Worm (Caenorhabditis elegans) whole organism, late embryonic: ENCODE data around the gene ubxn-3.
A peak's percentile ranks its signal among the peaks of the same experiment; 100 is the strongest.

Experiments
- C38D4.7 ChIP-seq: fragments of 200-800 bp; sonication (Bioruptor generic); optimal IDR thresholded peaks from 2 replicates; lab custom pipeline; 2018; ENCODE audit warnings: mild to moderate bottlenecking, missing genetic modification characterization, moderate library complexity, missing compliant biosample characterization
- F13H6.1 ChIP-seq: sonication (generic microtip); optimal IDR thresholded peaks from 2 replicates; lab custom pipeline; 2016; ENCODE audit warnings: missing genetic modification characterization, missing compliant biosample characterization
- K02D7.2 ChIP-seq: sonication (generic microtip); optimal IDR thresholded peaks from 2 replicates; lab custom pipeline; 2017; ENCODE audit warnings: mild to moderate bottlenecking, missing genetic modification characterization, missing compliant biosample characterization
- K09A11.1 ChIP-seq: sonication (generic microtip); optimal IDR thresholded peaks from 2 replicates; lab custom pipeline; 2017; ENCODE audit warnings: antibody characterized with exemption, mild to moderate bottlenecking, missing genetic modification characterization, missing compliant biosample characterization; ENCODE audit not compliant: insufficient read depth
- Y22D7AL.16 ChIP-seq: sonication (generic microtip); optimal IDR thresholded peaks from 2 replicates; lab custom pipeline; 2016; ENCODE audit warnings: missing genetic modification characterization, missing compliant biosample characterization
- ahr-1 ChIP-seq: sonication (generic microtip); optimal IDR thresholded peaks from 2 replicates; lab custom pipeline; 2016; ENCODE audit warnings: missing genetic modification characterization, missing compliant biosample characterization
- ama-1 ChIP-seq: fragments of 150-350 bp; optimal IDR thresholded peaks from 2 replicates; lab custom pipeline; 2014
- ceh-18 ChIP-seq: sonication (generic microtip); optimal IDR thresholded peaks from 2 replicates; lab custom pipeline; 2016; ENCODE audit warnings: missing genetic modification characterization, missing compliant biosample characterization
- ceh-19 ChIP-seq: fragments of 200-800 bp; sonication (Bioruptor generic); optimal IDR thresholded peaks from 2 replicates; lab custom pipeline; 2018; ENCODE audit warnings: mild to moderate bottlenecking, missing genetic modification characterization, missing compliant biosample characterization
- ceh-2 ChIP-seq: sonication (generic microtip); optimal IDR thresholded peaks from 2 replicates; lab custom pipeline; 2016; ENCODE audit warnings: missing genotype, missing genetic modification characterization, missing compliant biosample characterization
- ceh-22 ChIP-seq: sonication (generic microtip); optimal IDR thresholded peaks from 2 replicates; lab custom pipeline; 2017; ENCODE audit warnings: missing biosample characterization, missing genetic modification characterization
- ceh-30 ChIP-seq: fragments of 150-350 bp; optimal IDR thresholded peaks from 2 replicates; lab custom pipeline; 2014; ENCODE audit warnings: missing biosample characterization, missing genetic modification characterization
- ceh-31 ChIP-seq: sonication (generic microtip); optimal IDR thresholded peaks from 2 replicates; lab custom pipeline; 2016; ENCODE audit warnings: missing genetic modification characterization, missing compliant biosample characterization
- ceh-34 ChIP-seq: sonication (generic microtip); optimal IDR thresholded peaks from 2 replicates; lab custom pipeline; 2016; ENCODE audit warnings: mild to moderate bottlenecking, missing genetic modification characterization, missing compliant biosample characterization
- ceh-45 ChIP-seq: fragments of 200-800 bp; sonication (Bioruptor generic); IDR thresholded peaks from 2 replicates; pipeline ENCODE4 v1.3.6; 2022; ENCODE audit warnings: missing genetic modification reagents, missing genetic modification characterization, missing compliant biosample characterization
- ceh-9 ChIP-seq: sonication (generic microtip); optimal IDR thresholded peaks from 2 replicates; lab custom pipeline; 2016; ENCODE audit warnings: mild to moderate bottlenecking, missing genetic modification characterization, inconsistent platforms, missing compliant biosample characterization
- dmd-4 ChIP-seq: sonication (generic microtip); optimal IDR thresholded peaks from 2 replicates; lab custom pipeline; 2016; ENCODE audit warnings: borderline replicate concordance, missing genetic modification characterization, missing compliant biosample characterization
- dve-1 ChIP-seq: sonication (generic microtip); optimal IDR thresholded peaks from 2 replicates; lab custom pipeline; 2017; ENCODE audit warnings: antibody characterized with exemption, mild to moderate bottlenecking, missing genetic modification characterization, missing compliant biosample characterization
- ets-4 ChIP-seq: sonication (generic microtip); optimal IDR thresholded peaks from 2 replicates; lab custom pipeline; 2016; ENCODE audit warnings: missing genetic modification characterization, missing compliant biosample characterization
- eyg-1 ChIP-seq: sonication (generic microtip); optimal IDR thresholded peaks from 2 replicates; lab custom pipeline; 2016; ENCODE audit warnings: missing genotype, missing genetic modification characterization, missing compliant biosample characterization
- fax-1 ChIP-seq: sonication (generic microtip); optimal IDR thresholded peaks from 2 replicates; lab custom pipeline; 2016; ENCODE audit warnings: missing genotype, missing genetic modification characterization, missing compliant biosample characterization
- fkh-10 ChIP-seq: fragments of 150-350 bp; optimal IDR thresholded peaks from 2 replicates; lab custom pipeline; 2014; ENCODE audit warnings: missing biosample characterization, missing genetic modification reagents, missing genetic modification characterization
- hlh-13 ChIP-seq: fragments of 200-800 bp; sonication (Bioruptor generic); optimal IDR thresholded peaks from 2 replicates; lab custom pipeline; 2018; ENCODE audit warnings: mild to moderate bottlenecking, missing genetic modification characterization, missing compliant biosample characterization
- hlh-30 ChIP-seq: sonication (generic microtip); optimal IDR thresholded peaks from 2 replicates; lab custom pipeline; 2017; ENCODE audit warnings: antibody characterized with exemption, missing genetic modification characterization, missing compliant biosample characterization; ENCODE audit not compliant: insufficient read depth
- lim-6 ChIP-seq: sonication (generic microtip); optimal IDR thresholded peaks from 2 replicates; lab custom pipeline; 2016; ENCODE audit warnings: missing genetic modification characterization, missing compliant biosample characterization
- lin-11 ChIP-seq: fragments of 200-800 bp; sonication (Bioruptor generic); optimal IDR thresholded peaks from 2 replicates; lab custom pipeline; 2018; ENCODE audit warnings: mild to moderate bottlenecking, missing genetic modification characterization, missing compliant biosample characterization
- nfya-1 ChIP-seq: sonication (generic microtip); optimal IDR thresholded peaks from 2 replicates; lab custom pipeline; 2017; ENCODE audit warnings: missing genetic modification characterization, mild to moderate bottlenecking, missing compliant biosample characterization, antibody characterized with exemption, moderate library complexity
- nhr-11 ChIP-seq: fragments of 150-350 bp; optimal IDR thresholded peaks from 2 replicates; lab custom pipeline; 2014; ENCODE audit warnings: missing biosample characterization, missing genetic modification characterization
- nhr-232 ChIP-seq: sonication (generic microtip); optimal IDR thresholded peaks from 2 replicates; lab custom pipeline; 2016; ENCODE audit warnings: missing genetic modification characterization, missing compliant biosample characterization
- npax-4 ChIP-seq: sonication (generic microtip); optimal IDR thresholded peaks from 2 replicates; lab custom pipeline; 2016; ENCODE audit warnings: missing genetic modification characterization, missing compliant biosample characterization
- pat-9 ChIP-seq: fragments of 200-800 bp; sonication (Bioruptor generic); optimal IDR thresholded peaks from 2 replicates; lab custom pipeline; 2018; ENCODE audit warnings: mild to moderate bottlenecking, missing genetic modification characterization, moderate library complexity, missing compliant biosample characterization
- pha-2 ChIP-seq: sonication (generic microtip); optimal IDR thresholded peaks from 2 replicates; lab custom pipeline; 2017; ENCODE audit warnings: mild to moderate bottlenecking, missing genetic modification characterization, missing compliant biosample characterization
- pha-4 ChIP-seq: fragments of 150-350 bp; optimal IDR thresholded peaks from 2 replicates; lab custom pipeline; 2018; ENCODE audit warnings: missing biosample characterization, missing genetic modification reagents, missing genetic modification characterization
- pqm-1 ChIP-seq: sonication (generic microtip); optimal IDR thresholded peaks from 2 replicates; lab custom pipeline; 2016; ENCODE audit warnings: missing genetic modification characterization, missing compliant biosample characterization
- pros-1 ChIP-seq: fragments of 150-350 bp; optimal IDR thresholded peaks from 2 replicates; lab custom pipeline; 2014; ENCODE audit warnings: missing biosample characterization, missing genetic modification reagents, missing genetic modification characterization
- ref-2 ChIP-seq: sonication (generic microtip); optimal IDR thresholded peaks from 2 replicates; lab custom pipeline; 2016; ENCODE audit warnings: missing genetic modification characterization, missing compliant biosample characterization
- rnt-1 ChIP-seq: sonication (generic microtip); optimal IDR thresholded peaks from 2 replicates; lab custom pipeline; 2016; ENCODE audit warnings: missing genetic modification characterization, missing compliant biosample characterization
- sdc-2 ChIP-seq: sonication (generic microtip); optimal IDR thresholded peaks from 2 replicates; lab custom pipeline; 2016; ENCODE audit warnings: missing genotype, missing genetic modification characterization, missing compliant biosample characterization
- sox-2 ChIP-seq: fragments of 200-800 bp; sonication (Bioruptor generic); IDR thresholded peaks from 2 replicates; pipeline ENCODE4 v1.3.6; 2022; ENCODE audit warnings: missing genetic modification reagents, missing genetic modification characterization, missing compliant biosample characterization
- sox-4 ChIP-seq: sonication (generic microtip); optimal IDR thresholded peaks from 2 replicates; lab custom pipeline; 2017; ENCODE audit warnings: mild to moderate bottlenecking, missing genetic modification characterization, inconsistent platforms, missing compliant biosample characterization
- syd-9 ChIP-seq: sonication (generic microtip); optimal IDR thresholded peaks from 2 replicates; lab custom pipeline; 2016; ENCODE audit warnings: mild to moderate bottlenecking, missing genetic modification characterization, moderate library complexity, missing compliant biosample characterization
- tbx-2 ChIP-seq: sonication (generic microtip); optimal IDR thresholded peaks from 2 replicates; lab custom pipeline; 2016; ENCODE audit warnings: missing genetic modification characterization, missing compliant biosample characterization
- tbx-7 ChIP-seq: sonication (generic microtip); optimal IDR thresholded peaks from 2 replicates; lab custom pipeline; 2016; ENCODE audit warnings: missing genotype, missing genetic modification characterization, missing compliant biosample characterization
- ttx-3 ChIP-seq: sonication (generic microtip); optimal IDR thresholded peaks from 2 replicates; lab custom pipeline; 2016; ENCODE audit warnings: missing genetic modification reagents, missing genetic modification characterization, missing compliant biosample characterization
- unc-3 ChIP-seq, 2 experiments: fragments of 200-800 bp in 1 of 2; sonication (Bioruptor generic) in 1 of 2; sonication (generic microtip) in 1 of 2; conservative IDR thresholded peaks in 1 of 2; optimal IDR thresholded peaks in 1 of 2; 2 replicates each; pipeline versions ENCODE4 v1.3.6 to Lab custom; 2016 to 2022; ENCODE audit warnings: missing compliant biosample characterization in 2 of 2, missing genetic modification characterization in 2 of 2, missing genetic modification reagents in 1 of 2
- unc-42 ChIP-seq: sonication (generic microtip); optimal IDR thresholded peaks from 2 replicates; lab custom pipeline; 2016; ENCODE audit warnings: missing genotype, missing genetic modification characterization, missing compliant biosample characterization
- ztf-16 ChIP-seq: sonication (generic microtip); optimal IDR thresholded peaks from 2 replicates; lab custom pipeline; 2017; ENCODE audit warnings: missing genetic modification characterization, missing compliant biosample characterization

Gene ubxn-3

DNA sequence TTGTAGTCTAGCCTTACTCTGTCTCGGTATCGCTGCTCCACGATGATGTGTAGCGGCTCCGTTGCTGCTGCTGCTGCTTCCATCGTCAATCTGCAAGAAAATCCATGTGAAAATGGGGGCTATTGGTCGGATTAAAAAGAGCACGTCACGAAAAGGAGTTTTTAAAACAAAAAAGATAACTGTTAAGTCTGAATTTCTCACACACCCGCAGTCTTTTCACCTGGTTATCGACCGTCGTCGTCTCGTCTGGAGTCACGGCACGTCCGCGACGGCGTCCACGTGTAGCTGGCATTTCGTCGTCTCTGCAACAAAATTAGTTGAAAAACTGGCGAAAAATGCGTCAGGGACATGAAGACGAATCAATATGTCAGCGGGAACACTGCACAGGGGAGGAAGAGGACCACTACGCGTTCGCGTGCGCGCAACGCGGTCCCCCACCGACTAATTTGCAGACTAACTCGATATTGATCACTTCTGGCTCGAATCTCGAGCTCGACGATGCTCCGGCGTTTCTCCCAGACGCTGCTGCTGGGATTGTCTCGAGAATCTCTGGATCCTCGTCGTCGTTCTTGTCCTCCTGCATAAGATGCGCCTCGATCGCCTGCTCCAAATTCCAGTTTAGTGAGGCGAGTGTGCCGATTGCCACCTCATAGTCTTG lies 492 bp downstream of the ubxn-3 start:
- TF ChIP-seq ceh-18 (tag; lab: Kevin White, UChicago) = no peak
- TF ChIP-seq ceh-22 (tag; lab: Kevin White, UChicago) = no peak
- no peak for TF ChIP-seq K02D7.2 (tag; lab: Kevin White, UChicago)
- no peak for TF ChIP-seq hlh-30 (tag; lab: Kevin White, UChicago)
- no peak for TF ChIP-seq sox-4
- no peak for TF ChIP-seq ceh-2 (tag; lab: Kevin White, UChicago)

DNA sequence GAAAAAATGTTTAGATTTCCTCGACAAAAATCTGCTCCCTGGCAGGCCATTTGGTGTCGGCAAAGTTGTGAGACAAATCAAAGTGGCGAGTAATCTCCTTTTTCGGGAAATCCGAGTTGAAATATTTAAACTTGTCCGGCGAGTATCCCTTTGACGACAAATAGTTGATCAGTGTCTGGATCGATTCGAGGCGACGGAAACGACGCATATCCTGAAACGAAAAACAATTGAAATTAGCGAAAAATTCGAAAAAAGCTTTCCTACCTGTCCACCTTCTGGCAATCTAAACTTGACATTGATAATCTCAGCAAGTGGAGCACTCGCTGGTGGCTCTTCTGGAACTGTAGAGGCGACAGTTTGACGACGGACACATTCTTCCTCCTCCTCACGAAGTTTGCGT lies 3.2 kb downstream of the ubxn-3 start:
- TF ChIP-seq eyg-1 (tag; lab: Kevin White, UChicago) (no peak), unc-3 (GFP tag; conservative IDR thresholded peaks at IDR 0.05; lab: Robert Waterston, UW) (no peak), unc-3 (tag; optimal IDR thresholded peaks at IDR 0.05; lab: Kevin White, UChicago) (no peak), fkh-10 (GFP tag; lab: Kevin White, UChicago) (no peak), ceh-31 (tag; lab: Kevin White, UChicago) (no peak), tbx-2 (tag; lab: Kevin White, UChicago) (no peak), ceh-18 (tag; lab: Kevin White, UChicago) (no peak), ceh-34 (tag; lab: Kevin White, UChicago) (no peak), ets-4 (tag; lab: Kevin White, UChicago) (no peak), pros-1 (tag; lab: Kevin White, UChicago) (no peak), dve-1 (tag; lab: Kevin White, UChicago) (no peak), ceh-19 (GFP tag; lab: Kevin White, UChicago) (no peak), pat-9 (tag; lab: Kevin White, UChicago) (no peak), Y22D7AL.16 (no peak), pqm-1 (tag; lab: Kevin White, UChicago) (no peak), pha-4 (no peak)

DNA sequence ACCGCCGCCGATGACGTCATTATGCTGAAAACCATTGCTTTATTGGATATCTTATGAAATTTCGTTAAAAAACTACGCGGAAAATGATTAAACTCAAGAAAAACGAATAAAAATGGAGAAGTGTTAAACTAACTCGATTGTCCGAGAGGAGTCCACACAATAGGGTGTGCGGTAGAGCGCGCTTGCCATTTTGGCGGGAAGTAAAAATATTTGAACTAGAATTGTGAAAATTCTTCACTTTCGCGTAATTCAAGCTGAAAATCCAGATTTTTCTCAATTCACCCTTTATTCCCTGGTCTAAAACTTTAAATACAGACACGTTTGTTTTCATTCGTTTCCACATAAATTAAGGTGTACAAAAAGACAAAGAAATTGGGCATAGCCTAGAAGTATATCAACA lies 3.9 kb downstream of the ubxn-3 start, which contains the start of gene F48A11.4:
Gene F48A11.4, minus strand, starts transcription at position 24 of the 400 bp plus-strand sequence.
- peak; percentile 73 for TF ChIP-seq nfya-1 (tag; lab: Kevin White, UChicago)
- TF ChIP-seq dmd-4 (tag; lab: Kevin White, UChicago) = no peak
- TF ChIP-seq hlh-30 (tag; lab: Kevin White, UChicago) = peak; percentile 45
- no peak for TF ChIP-seq lin-11 (tag; lab: Kevin White, UChicago)
- TF ChIP-seq rnt-1 (tag; lab: Kevin White, UChicago) = peak; percentile 38
- peak; percentile 64 for TF ChIP-seq ama-1 (lab: Kevin White, UChicago)
- TF ChIP-seq unc-42 (tag; lab: Kevin White, UChicago) = peak; percentile 75
- no peak for TF ChIP-seq npax-4 (tag; lab: Kevin White, UChicago)
- peak; percentile 12 for TF ChIP-seq pat-9 (tag; lab: Kevin White, UChicago)
- no peak for TF ChIP-seq pha-2 (tag; lab: Kevin White, UChicago)
- TF ChIP-seq F13H6.1 (tag; lab: Kevin White, UChicago) = peak; percentile 15
- no peak for TF ChIP-seq lim-6 (tag; lab: Kevin White, UChicago)
- TF ChIP-seq ceh-18 (tag; lab: Kevin White, UChicago) = peak; percentile 63
- TF ChIP-seq C38D4.7 (GFP tag; lab: Kevin White, UChicago) = no peak
- TF ChIP-seq K09A11.1 (tag; lab: Kevin White, UChicago) = peak; percentile 27
- no peak for TF ChIP-seq Y22D7AL.16
- peak; percentile 32 for TF ChIP-seq ttx-3 (tag; lab: Kevin White, UChicago)
- no peak for TF ChIP-seq sox-2 (GFP tag; lab: Robert Waterston, UW)
- TF ChIP-seq ref-2 (tag; lab: Kevin White, UChicago) = peak; percentile 57
- no peak for TF ChIP-seq ceh-22 (tag; lab: Kevin White, UChicago)
- TF ChIP-seq tbx-7 (tag; lab: Kevin White, UChicago) = no peak
- TF ChIP-seq ets-4 (tag; lab: Kevin White, UChicago) = peak; percentile 41
- TF ChIP-seq hlh-13 (GFP tag; lab: Kevin White, UChicago) = no peak
- peak; percentile 65 for TF ChIP-seq ceh-31 (tag; lab: Kevin White, UChicago)
- TF ChIP-seq ceh-9 (tag; lab: Kevin White, UChicago) = no peak
- no peak for TF ChIP-seq nhr-232
- no peak for TF ChIP-seq sdc-2
- TF ChIP-seq tbx-2 (tag; lab: Kevin White, UChicago) = peak; percentile 64
- TF ChIP-seq syd-9 (tag; lab: Kevin White, UChicago) = no peak
- no peak for TF ChIP-seq ceh-45 (GFP tag; lab: Robert Waterston, UW)
- TF ChIP-seq nhr-11 = no peak
- no peak for TF ChIP-seq fax-1 (tag; lab: Kevin White, UChicago)
- peak; percentile 49 for TF ChIP-seq ztf-16
- no peak for TF ChIP-seq ahr-1 (tag; lab: Kevin White, UChicago)
- TF ChIP-seq ceh-30 (tag; lab: Kevin White, UChicago) = peak; percentile 89
- no peak for TF ChIP-seq pha-4
